Worm (Caenorhabditis elegans): Measurements from ENCODE around the gene H09F14.1.

DNA sequence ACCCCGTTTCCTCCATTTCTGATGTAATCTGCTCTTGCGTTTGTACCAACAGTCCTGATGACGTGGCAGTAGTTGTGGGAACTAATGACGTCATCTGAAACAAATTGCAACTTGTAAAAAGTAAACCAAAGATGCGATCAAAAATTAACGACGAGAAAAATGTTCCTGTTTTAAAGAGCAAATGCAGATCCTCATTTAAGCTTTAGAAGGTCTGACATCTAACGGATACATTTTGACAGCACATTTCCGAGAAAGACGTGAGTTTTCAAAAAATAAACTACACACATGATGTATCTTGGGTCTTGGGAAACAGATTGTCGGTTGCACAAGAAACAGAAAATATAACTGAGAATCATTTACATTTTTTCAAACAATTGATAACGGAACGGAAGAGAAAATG, at the start of gene H09F14.1:
- TF ChIP-seq him-1 (tag; optimal IDR thresholded peaks at IDR 0.05) (no peak), dao-5 (tag; optimal IDR thresholded peaks at IDR 0.05) (no peak), W03F9.2 (tag; optimal IDR thresholded peaks at IDR 0.05) (no peak)
